Worm (Caenorhabditis elegans) whole organism, L4 larva: ENCODE results near the gene damt-1.
A peak's percentile ranks its signal among the peaks of the same experiment; 100 is the strongest.

Source experiments
- D1046.2 ChIP-seq: fragments of 200-800 bp; sonication (Bioruptor generic); IDR thresholded peaks from 2 replicates; pipeline ENCODE4 v1.3.6; 2022; ENCODE audit warnings: missing genetic modification characterization, missing compliant biosample characterization
- F10B5.3 ChIP-seq: sonication (generic microtip); optimal IDR thresholded peaks from 2 replicates; lab custom pipeline; 2016; ENCODE audit warnings: mild to moderate bottlenecking, missing genetic modification characterization, missing compliant biosample characterization
- F26F4.8 ChIP-seq: fragments of 200-800 bp; sonication (Bioruptor generic); conservative IDR thresholded peaks from 2 replicates; pipeline ENCODE4 v1.3.6; 2022; ENCODE audit warnings: missing genetic modification characterization, missing compliant biosample characterization
- T26A8.4 ChIP-seq: fragments of 200-800 bp; sonication (Bioruptor generic); IDR thresholded peaks from 2 replicates; pipeline ENCODE4 v1.3.6; 2022; ENCODE audit warnings: missing genetic modification characterization, missing compliant biosample characterization
- Y105C5A.15 ChIP-seq: fragments of 200-800 bp; sonication (Bioruptor generic); IDR thresholded peaks from 2 replicates; pipeline ENCODE4 v1.3.6; 2022; ENCODE audit warnings: missing genetic modification characterization, missing compliant biosample characterization
- Y48G9A.11 ChIP-seq: fragments of 200-800 bp; sonication (Bioruptor generic); IDR thresholded peaks from 2 replicates; pipeline ENCODE4 v1.3.6; 2022; ENCODE audit warnings: missing genetic modification reagents, missing genetic modification characterization, missing compliant biosample characterization
- Y75B8A.6 ChIP-seq: fragments of 200-800 bp; sonication (Bioruptor generic); IDR thresholded peaks from 2 replicates; pipeline ENCODE4 v1.3.6; 2022; ENCODE audit warnings: missing genetic modification reagents, missing genetic modification characterization, missing compliant biosample characterization
- ZK337.2 ChIP-seq: fragments of 200-800 bp; sonication (Bioruptor generic); IDR thresholded peaks from 2 replicates; pipeline ENCODE4 v1.3.6; 2022; ENCODE audit warnings: missing genetic modification reagents, missing genetic modification characterization, missing compliant biosample characterization
- ZK546.5 ChIP-seq, 2 experiments: sonication (generic microtip); optimal IDR thresholded peaks; 2 replicates each; lab custom pipeline; 2017; ENCODE audit warnings: missing biosample characterization in 2 of 2, missing genetic modification characterization in 2 of 2
- ama-1 ChIP-seq: fragments of 150-350 bp; optimal IDR thresholded peaks from 2 replicates; lab custom pipeline; 2014; ENCODE audit warnings: inconsistent platforms, mixed read lengths
- arid-1 ChIP-seq: fragments of 200-800 bp; sonication (Bioruptor generic); conservative IDR thresholded peaks from 2 replicates; pipeline ENCODE4 v1.3.6; 2022; ENCODE audit warnings: missing genetic modification reagents, missing genetic modification characterization, missing compliant biosample characterization
- ceh-82 ChIP-seq: sonication (generic microtip); optimal IDR thresholded peaks from 2 replicates; lab custom pipeline; 2017; ENCODE audit warnings: missing biosample characterization, missing genetic modification characterization
- ctbp-1 ChIP-seq: fragments of 200-800 bp; sonication (Bioruptor generic); IDR thresholded peaks from 2 replicates; pipeline ENCODE4 v1.3.6; 2022; ENCODE audit warnings: missing genetic modification reagents, missing genetic modification characterization, missing compliant biosample characterization
- fkh-10 ChIP-seq: fragments of 150-350 bp; optimal IDR thresholded peaks from 2 replicates; lab custom pipeline; 2014; ENCODE audit warnings: missing biosample characterization, missing genetic modification reagents, missing genetic modification characterization
- gei-8 ChIP-seq: fragments of 200-800 bp; sonication (Bioruptor generic); optimal IDR thresholded peaks from 2 replicates; lab custom pipeline; 2018; ENCODE audit warnings: mild to moderate bottlenecking, missing genetic modification characterization, missing compliant biosample characterization
- hmg-1.1 ChIP-seq: fragments of 200-800 bp; sonication (Bioruptor generic); IDR thresholded peaks from 2 replicates; pipeline ENCODE4 v1.3.6; 2022; ENCODE audit warnings: missing genetic modification reagents, missing genetic modification characterization, missing compliant biosample characterization
- lin-13 ChIP-seq: fragments of 150-350 bp; optimal IDR thresholded peaks from 2 replicates; lab custom pipeline; 2014; ENCODE audit warnings: missing biosample characterization, missing genetic modification reagents, missing genetic modification characterization
- lin-15B ChIP-seq: fragments of 150-350 bp; sonication (generic microtip); optimal IDR thresholded peaks from 3 replicates; lab custom pipeline; 2014; ENCODE audit warnings: missing biosample characterization, missing genetic modification characterization
- lin-38 ChIP-seq: fragments of 200-800 bp; sonication (Bioruptor generic); IDR thresholded peaks from 2 replicates; pipeline ENCODE4 v1.3.6; 2022; ENCODE audit warnings: missing genetic modification reagents, missing genetic modification characterization, missing compliant biosample characterization
- lin-39 ChIP-seq: fragments of 150-350 bp; optimal IDR thresholded peaks from 2 replicates; lab custom pipeline; 2014; ENCODE audit warnings: missing biosample characterization, missing genetic modification reagents, missing genetic modification characterization
- lir-3 ChIP-seq: sonication (generic microtip); optimal IDR thresholded peaks from 2 replicates; lab custom pipeline; 2016; ENCODE audit warnings: mild to moderate bottlenecking, missing genetic modification characterization, missing compliant biosample characterization
- mdl-1 ChIP-seq, 2 experiments: fragments of 150-350 bp in 1 of 2; sonication (generic microtip) in 1 of 2; optimal IDR thresholded peaks; 2 replicates each; lab custom pipeline; 2014 to 2017; ENCODE audit warnings: missing biosample characterization in 2 of 2, missing genetic modification characterization in 2 of 2
- mxl-2 ChIP-seq: fragments of 200-800 bp; sonication (Bioruptor generic); conservative IDR thresholded peaks from 2 replicates; pipeline ENCODE4 v1.3.6; 2022; ENCODE audit warnings: missing genetic modification reagents, missing genetic modification characterization, missing compliant biosample characterization
- nhr-111 ChIP-seq: fragments of 200-800 bp; sonication (Bioruptor generic); optimal IDR thresholded peaks from 2 replicates; lab custom pipeline; 2018; ENCODE audit warnings: mild to moderate bottlenecking, missing genetic modification characterization, missing compliant biosample characterization
- nhr-237 ChIP-seq: sonication (generic microtip); optimal IDR thresholded peaks from 2 replicates; lab custom pipeline; 2017; ENCODE audit warnings: missing biosample characterization, missing genetic modification characterization
- nhr-28 ChIP-seq: fragments of 150-350 bp; optimal IDR thresholded peaks from 2 replicates; lab custom pipeline; 2014; ENCODE audit warnings: missing biosample characterization, missing genetic modification characterization
- nhr-48 ChIP-seq: sonication (generic microtip); optimal IDR thresholded peaks from 2 replicates; lab custom pipeline; 2016; ENCODE audit warnings: mild to moderate bottlenecking, missing genetic modification characterization, missing compliant biosample characterization
- nhr-77 ChIP-seq: fragments of 150-350 bp; optimal IDR thresholded peaks from 2 replicates; lab custom pipeline; 2014; ENCODE audit warnings: missing biosample characterization, missing genetic modification characterization
- set-16 ChIP-seq: fragments of 200-800 bp; sonication (Bioruptor generic); IDR thresholded peaks from 2 replicates; pipeline ENCODE4 v1.3.6; 2022; ENCODE audit warnings: missing genetic modification reagents, missing genetic modification characterization, missing compliant biosample characterization
- snpc-1.2 ChIP-seq: fragments of 200-800 bp; sonication (Bioruptor generic); IDR thresholded peaks from 2 replicates; pipeline ENCODE4 v1.3.6; 2022; ENCODE audit warnings: missing genetic modification reagents, missing genetic modification characterization, missing compliant biosample characterization
- spr-1 ChIP-seq: sonication (generic microtip); optimal IDR thresholded peaks from 2 replicates; lab custom pipeline; 2016; ENCODE audit warnings: mild to moderate bottlenecking, missing genetic modification characterization, missing compliant biosample characterization
- tra-1 ChIP-seq: fragments of 200-800 bp; sonication (Bioruptor generic); IDR thresholded peaks from 2 replicates; pipeline ENCODE4 v1.3.6; 2022; ENCODE audit warnings: missing genetic modification reagents, missing genetic modification characterization, missing compliant biosample characterization
- unc-130 ChIP-seq: sonication (generic microtip); optimal IDR thresholded peaks from 2 replicates; lab custom pipeline; 2016; ENCODE audit warnings: missing genetic modification reagents, missing genetic modification characterization, missing compliant biosample characterization
- unc-39 ChIP-seq: sonication (generic microtip); optimal IDR thresholded peaks from 2 replicates; lab custom pipeline; 2017; ENCODE audit warnings: missing biosample characterization, missing genetic modification characterization
- unc-62 ChIP-seq, 3 experiments: fragments of 150-350 bp in 1 of 3; sonication (generic microtip); optimal IDR thresholded peaks in 2 of 3; peaks in 1 of 3; 1 replicate in 1 of 3; 2 replicates in 2 of 3; lab custom pipeline; 2014 to 2017; ENCODE audit warnings: missing biosample characterization in 3 of 3, missing genetic modification characterization in 3 of 3, missing genetic modification reagents in 3 of 3, missing genotype in 1 of 3
- zag-1 ChIP-seq: fragments of 150-350 bp; optimal IDR thresholded peaks from 2 replicates; lab custom pipeline; 2014; ENCODE audit warnings: missing biosample characterization, missing genetic modification characterization
- zfp-3 ChIP-seq: fragments of 200-800 bp; sonication (Bioruptor generic); conservative IDR thresholded peaks from 2 replicates; pipeline ENCODE4 v1.3.6; 2022; ENCODE audit warnings: missing genetic modification reagents, missing genetic modification characterization, missing compliant biosample characterization
- zip-11 ChIP-seq: fragments of 200-800 bp; sonication (Bioruptor generic); IDR thresholded peaks from 2 replicates; pipeline ENCODE4 v1.3.6; 2022; ENCODE audit warnings: missing genetic modification characterization, missing compliant biosample characterization

The damt-1 gene

ce11 chrII:5725094-5725493 is 5.1 kb downstream of the damt-1 start (continued):
- TF ChIP-seq gei-8 (GFP tag; lab: Kevin White, UChicago), result no peak
- TF ChIP-seq, all 104 proteins: peak for 19

- TF ChIP-seq set-16 (GFP tag; lab: Robert Waterston, UW), result no peak
- TF ChIP-seq D1046.2, result no peak
- TF ChIP-seq T26A8.4, result no peak
- no peak for TF ChIP-seq nhr-77 (tag; lab: Kevin White, UChicago)
- TF ChIP-seq ZK337.2 (GFP tag; lab: Robert Waterston, UW), result no peak
- peak; percentile 10 for TF ChIP-seq fkh-10
- no peak for TF ChIP-seq lin-13 (GFP tag; lab: Kevin White, UChicago)
- TF ChIP-seq ctbp-1 (GFP tag; lab: Robert Waterston, UW), result 0 out of 2 replicates have a peak, but pooled peaks have one; percentile 14
- peak in 1 of 2 experiments; percentile 35 for TF ChIP-seq unc-62 (GFP tag; optimal IDR thresholded peaks at IDR 0.05 in 1 of 2; lab: Kevin White, UChicago)
- TF ChIP-seq unc-62 (tag; optimal IDR thresholded peaks at IDR 0.05; lab: Kevin White, UChicago), result no peak
These were observed 7.8 kb downstream of the damt-1 start, which contains the start of gene rab-3 for ce11 chrII:5727707-5728106. Gene rab-3, minus strand, starts transcription at chrII:5727853.

ce11 chrII:5730343-5731083 is 10.6 kb downstream of the damt-1 start, which contains the start of the genes C18A3.7 and C18A3.11:
Gene C18A3.7, minus strand, starts transcription at chrII:5730443.
Gene C18A3.11, plus strand, starts transcription at chrII:5731033.
- TF ChIP-seq mdl-1 (tag; optimal IDR thresholded peaks at IDR 0.05; lab: Kevin White, UChicago), result no peak

ce11 chrII:5734883-5735282 is 14.9 kb downstream of the damt-1 start:
- TF ChIP-seq nhr-48 (no peak), ama-1 (lab: Kevin White, UChicago) (no peak), spr-1 (tag; lab: Kevin White, UChicago) (no peak), nhr-237 (tag; lab: Kevin White, UChicago) (no peak), hmg-1.1 (GFP tag; lab: Robert Waterston, UW) (no peak), nhr-111 (GFP tag; lab: Kevin White, UChicago) (no peak), lin-39 (tag; lab: Kevin White, UChicago) (no peak), gei-8 (GFP tag; lab: Kevin White, UChicago) (no peak)

- TF ChIP-seq F10B5.3 (tag; lab: Kevin White, UChicago) (no peak), unc-62 (GFP tag; optimal IDR thresholded peaks at IDR 0.05 in 1 of 2; lab: Kevin White, UChicago) (peak in 1 of 2 experiments; percentile 1), unc-62 (tag; optimal IDR thresholded peaks at IDR 0.05; lab: Kevin White, UChicago) (no peak), Y48G9A.11 (GFP tag; lab: Robert Waterston, UW) (no peak)
These were observed 15.8 kb downstream of the damt-1 start for ce11 chrII:5735744-5736143.

ce11 chrII:5736599-5736998 is 16.7 kb downstream of the damt-1 start:
- TF ChIP-seq unc-39, result no peak
- TF ChIP-seq F26F4.8 (GFP tag; lab: Robert Waterston, UW), result no peak
- no peak for TF ChIP-seq nhr-28 (tag; lab: Kevin White, UChicago)
- no peak for TF ChIP-seq ZK546.5 (tag; optimal IDR thresholded peaks at IDR 0.05; lab: Kevin White, UChicago)
- no peak for TF ChIP-seq tra-1
- TF ChIP-seq D1046.2, result no peak
- TF ChIP-seq arid-1, result no peak
- TF ChIP-seq unc-62 (GFP tag; optimal IDR thresholded peaks at IDR 0.05 in 1 of 2; lab: Kevin White, UChicago), result peak in 1 of 2 experiments; percentile 97
- no peak for TF ChIP-seq unc-62 (tag; optimal IDR thresholded peaks at IDR 0.05; lab: Kevin White, UChicago)

ce11 chrII:5738795-5739194 is 18.8 kb downstream of the damt-1 start, which contains the start of gene hlh-14:
Gene hlh-14, minus strand, starts transcription at chrII:5738895.
- TF ChIP-seq mxl-2 (GFP tag; lab: Robert Waterston, UW), result no peak
- TF ChIP-seq spr-1 (tag; lab: Kevin White, UChicago), result no peak
- no peak for TF ChIP-seq Y75B8A.6 (GFP tag; lab: Robert Waterston, UW)
- no peak for TF ChIP-seq nhr-111 (GFP tag; lab: Kevin White, UChicago)
- TF ChIP-seq Y105C5A.15, result no peak
- no peak for TF ChIP-seq unc-130 (GFP tag; lab: Kevin White, UChicago)
- TF ChIP-seq lin-38 (GFP tag; lab: Robert Waterston, UW), result no peak
- no peak for TF ChIP-seq zip-11 (GFP tag; lab: Robert Waterston, UW)
- no peak for TF ChIP-seq lir-3
- no peak for TF ChIP-seq zag-1
- TF ChIP-seq ceh-82 (tag; lab: Kevin White, UChicago), result no peak
- TF ChIP-seq lin-15B, result no peak
- TF ChIP-seq zfp-3, result no peak
- no peak for TF ChIP-seq snpc-1.2 (GFP tag; lab: Robert Waterston, UW)
- TF ChIP-seq, all 104 proteins: peak for 0
